Worm (Caenorhabditis elegans) whole organism, midembryonic: ENCODE results near the gene tsp-2.

Experiments used
- T22C8.4 ChIP-seq: fragments of 200-800 bp; sonication (Bioruptor generic); IDR thresholded peaks from 2 replicates; pipeline ENCODE4 v1.3.6; 2022; ENCODE audit warnings: missing genetic modification characterization, missing compliant biosample characterization
- cog-1 ChIP-seq: sonication (generic microtip); optimal IDR thresholded peaks from 2 replicates; lab custom pipeline; 2016; ENCODE audit warnings: missing genetic modification characterization, missing compliant biosample characterization
- flt-1 ChIP-seq: fragments of 200-800 bp; sonication (Bioruptor generic); IDR thresholded peaks from 2 replicates; pipeline ENCODE4 v1.3.6; 2022; ENCODE audit warnings: missing genetic modification characterization, missing compliant biosample characterization
- klf-2 ChIP-seq: fragments of 200-800 bp; sonication (Bioruptor generic); conservative IDR thresholded peaks from 2 replicates; pipeline ENCODE4 v1.3.6; 2022; ENCODE audit warnings: missing genetic modification reagents, missing genetic modification characterization, missing compliant biosample characterization
- med-1 ChIP-seq: sonication (generic microtip); optimal IDR thresholded peaks from 2 replicates; lab custom pipeline; 2017; ENCODE audit warnings: missing genetic modification characterization, mild to moderate bottlenecking, missing compliant biosample characterization, antibody characterized with exemption, missing genetic modification reagents; ENCODE audit not compliant: insufficient read depth
- ref-1 ChIP-seq: fragments of 200-800 bp; sonication (Bioruptor generic); conservative IDR thresholded peaks from 2 replicates; pipeline ENCODE4 v1.3.6; 2022; ENCODE audit warnings: missing genetic modification reagents, missing genetic modification characterization, missing compliant biosample characterization
- ztf-23 ChIP-seq: fragments of 200-800 bp; sonication (Bioruptor generic); IDR thresholded peaks from 2 replicates; pipeline ENCODE4 v1.3.6; 2022; ENCODE audit warnings: missing genetic modification reagents, missing genetic modification characterization, missing compliant biosample characterization
- ztf-29 ChIP-seq: fragments of 200-800 bp; sonication (Bioruptor generic); IDR thresholded peaks from 2 replicates; pipeline ENCODE4 v1.3.6; 2022; ENCODE audit warnings: missing genetic modification reagents, missing genetic modification characterization, missing compliant biosample characterization

ce11 chrIII:8280352-8280751 lies 42.6 kb upstream of the tsp-2 start:
- no peak for TF ChIP-seq ztf-23
- TF ChIP-seq flt-1: no peak
- no peak for TF ChIP-seq med-1
- no peak for TF ChIP-seq klf-2
- no peak for TF ChIP-seq ref-1 (GFP tag; lab: Robert Waterston, UW)
- TF ChIP-seq cog-1 (tag; lab: Kevin White, UChicago): no peak
- no peak for TF ChIP-seq T22C8.4 (GFP tag; lab: Robert Waterston, UW)
- TF ChIP-seq ztf-29: no peak
